Worm (Caenorhabditis elegans): Measurements from ENCODE around the gene hlh-11.

The hlh-11 gene

ce11 chrIII:9623460-9623859 is 3.9 kb downstream of the hlh-11 start:
- TF ChIP-seq php-3 (GFP tag; IDR thresholded peaks at IDR 0.05), result no peak
- TF ChIP-seq hlh-30 (tag; optimal IDR thresholded peaks at IDR 0.05; ENCODE audit: insufficient read depth), result no peak
- TF ChIP-seq unc-62 (GFP tag; optimal IDR thresholded peaks at IDR 0.05 in 1 of 2), result peak in 1 of 2 experiments; percentile 33
- TF ChIP-seq unc-62 (tag; optimal IDR thresholded peaks at IDR 0.05), result no peak
- no peak for TF ChIP-seq snpc-1.2 (GFP tag; IDR thresholded peaks at IDR 0.05)
- TF ChIP-seq zfp-2 (tag; optimal IDR thresholded peaks at IDR 0.05), result no peak
- TF ChIP-seq dpl-1 (GFP tag; optimal IDR thresholded peaks at IDR 0.05), result no peak
- no peak for TF ChIP-seq dmd-9 (GFP tag; IDR thresholded peaks at IDR 0.05)
- no peak for TF ChIP-seq ceh-28 (tag; optimal IDR thresholded peaks at IDR 0.05)
- TF ChIP-seq madf-9 (GFP tag; conservative IDR thresholded peaks at IDR 0.05), result no peak
- no peak for TF ChIP-seq lim-7 (GFP tag; IDR thresholded peaks at IDR 0.05)
- no peak for TF ChIP-seq lin-15B (tag; optimal IDR thresholded peaks at IDR 0.05)
- TF ChIP-seq dmd-8 (GFP tag; IDR thresholded peaks at IDR 0.05), result 0 out of 2 replicates have a peak, but pooled peaks have one; percentile 22
- TF ChIP-seq nhr-25 (tag; optimal IDR thresholded peaks at IDR 0.05; ENCODE audit: borderline replicate concordance, insufficient read depth), result no peak
- TF ChIP-seq daf-16 (GFP tag; optimal IDR thresholded peaks at IDR 0.05), result no peak
- TF ChIP-seq daf-16 (tag; optimal IDR thresholded peaks at IDR 0.05), result no peak
- TF ChIP-seq nhr-77 (tag; optimal IDR thresholded peaks at IDR 0.05), result no peak
- no peak for TF ChIP-seq zfp-3 (GFP tag; conservative IDR thresholded peaks at IDR 0.05)
- peak; percentile 45 for TF ChIP-seq set-16 (GFP tag; IDR thresholded peaks at IDR 0.05)
- no peak for TF ChIP-seq rbr-2 (tag; optimal IDR thresholded peaks at IDR 0.05)
- no peak for TF ChIP-seq ctbp-1 (GFP tag; IDR thresholded peaks at IDR 0.05)
- peak; percentile 75 for TF ChIP-seq aha-1 (tag)

- TF ChIP-seq sdz-12 (GFP tag; optimal IDR thresholded peaks at IDR 0.05) (no peak), Y48G9A.11 (GFP tag; IDR thresholded peaks at IDR 0.05) (peak; percentile 21; the same call in 1 of the 2 replicates), fos-1 (tag; optimal IDR thresholded peaks at IDR 0.05) (no peak), mes-2 (tag; optimal IDR thresholded peaks at IDR 0.05; ENCODE audit: poor library complexity, severe bottlenecking) (peak; percentile 28), snpc-1.2 (GFP tag; IDR thresholded peaks at IDR 0.05) (no peak), aha-1 (tag) (peak; percentile 17), egl-43 (GFP tag; IDR thresholded peaks at IDR 0.05) (0 out of 2 replicates have a peak, but pooled peaks have one; percentile 35), attf-4 (tag; optimal IDR thresholded peaks at IDR 0.05) (no peak), tra-1 (GFP tag; IDR thresholded peaks at IDR 0.05) (0 out of 2 replicates have a peak, but pooled peaks have one; percentile 24), T26A8.4 (GFP tag; IDR thresholded peaks at IDR 0.05) (0 out of 2 replicates have a peak, but pooled peaks have one; percentile 32), php-3 (GFP tag; IDR thresholded peaks at IDR 0.05) (no peak), duxl-1 (tag; optimal IDR thresholded peaks at IDR 0.05; ENCODE audit: poor library complexity) (peak; percentile 58), ama-1 (optimal IDR thresholded peaks at IDR 0.05) (peak; percentile 23), Y5F2A.4 (GFP tag; optimal IDR thresholded peaks at IDR 0.05) (no peak), lin-29 (GFP tag; IDR thresholded peaks at IDR 0.05) (0 out of 2 replicates have a peak, but pooled peaks have one; percentile 26), madf-9 (GFP tag; conservative IDR thresholded peaks at IDR 0.05) (peak; percentile 31; the same call in 1 of the 2 replicates), hmg-1.1 (GFP tag; IDR thresholded peaks at IDR 0.05) (0 out of 2 replicates have a peak, but pooled peaks have one; percentile 24), arid-1 (GFP tag; conservative IDR thresholded peaks at IDR 0.05) (peak; percentile 25; the same call in 1 of the 2 replicates), snpc-4 (tag; optimal IDR thresholded peaks at IDR 0.05) (no peak)
Observed at ce11 chrIII:9626602-9627001, 7.1 kb downstream of the hlh-11 start.

- no peak for TF ChIP-seq tra-1 (GFP tag; IDR thresholded peaks at IDR 0.05)
- no peak for TF ChIP-seq lir-3 (tag; optimal IDR thresholded peaks at IDR 0.05)
- TF ChIP-seq lin-15B (tag; optimal IDR thresholded peaks at IDR 0.05), result no peak
- no peak for TF ChIP-seq T26A8.4 (GFP tag; IDR thresholded peaks at IDR 0.05)
- TF ChIP-seq dve-1 (tag; optimal IDR thresholded peaks at IDR 0.05; ENCODE audit: insufficient read depth), result no peak
- TF ChIP-seq aha-1 (tag), result no peak
- TF ChIP-seq set-16 (GFP tag; IDR thresholded peaks at IDR 0.05), result no peak
- TF ChIP-seq skn-1 (tag; optimal IDR thresholded peaks at IDR 0.05), result no peak
- no peak for TF ChIP-seq snpc-1.2 (GFP tag; IDR thresholded peaks at IDR 0.05)
- TF ChIP-seq rbr-2 (tag; optimal IDR thresholded peaks at IDR 0.05), result no peak
- no peak for TF ChIP-seq daf-19 (GFP tag; conservative IDR thresholded peaks at IDR 0.05)
- TF ChIP-seq R02D3.7 (tag; optimal IDR thresholded peaks at IDR 0.05), result no peak
- no peak for TF ChIP-seq daf-12 (tag; optimal IDR thresholded peaks at IDR 0.05)
- TF ChIP-seq lim-7 (GFP tag; IDR thresholded peaks at IDR 0.05), result no peak
- no peak for TF ChIP-seq Y48G9A.11 (GFP tag; IDR thresholded peaks at IDR 0.05)
- no peak for TF ChIP-seq lsy-2 (tag; optimal IDR thresholded peaks at IDR 0.05)
- TF ChIP-seq nhr-6 (tag; optimal IDR thresholded peaks at IDR 0.05), result no peak
- no peak for TF ChIP-seq hlh-30 (tag; optimal IDR thresholded peaks at IDR 0.05; ENCODE audit: insufficient read depth)
- no peak for TF ChIP-seq ceh-28 (tag; optimal IDR thresholded peaks at IDR 0.05)
- TF ChIP-seq arid-1 (GFP tag; conservative IDR thresholded peaks at IDR 0.05), result no peak
Observed at ce11 chrIII:9629054-9629453, 9.5 kb downstream of the hlh-11 start, which contains the start of gene tbg-1. Gene tbg-1, minus strand, starts transcription at chrIII:9629154.

All from whole organism, L4 larva.